Worm (Caenorhabditis elegans): ENCODE results near the gene tes-1.

- TF ChIP-seq T22C8.4 (GFP tag; IDR thresholded peaks at IDR 0.05) (no peak), flt-1 (GFP tag; IDR thresholded peaks at IDR 0.05) (no peak), ztf-29 (GFP tag; IDR thresholded peaks at IDR 0.05) (no peak), cog-1 (tag; optimal IDR thresholded peaks at IDR 0.05) (no peak)
These were observed 11.9 kb downstream of the tes-1 start for ce11 chrIV:7439377-7439776.
